Worm (Caenorhabditis elegans) whole organism, L3 larva: ENCODE results near the gene pmp-5.

ENCODE experiments used
- R02D3.7 ChIP-seq: fragments of 150-350 bp; optimal IDR thresholded peaks from 2 replicates; lab custom pipeline; 2014; ENCODE audit warnings: missing biosample characterization, missing genetic modification characterization
- ZK546.5 ChIP-seq: sonication (generic microtip); optimal IDR thresholded peaks from 2 replicates; lab custom pipeline; 2017; ENCODE audit warnings: missing biosample characterization, missing genetic modification characterization
- aly-2 ChIP-seq: fragments of 150-350 bp; optimal IDR thresholded peaks from 2 replicates; lab custom pipeline; 2014; ENCODE audit warnings: missing biosample characterization, missing genetic modification characterization
- ama-1 ChIP-seq: fragments of 150-350 bp; optimal IDR thresholded peaks from 2 replicates; lab custom pipeline; 2018
- ceh-16 ChIP-seq: sonication (generic microtip); optimal IDR thresholded peaks from 2 replicates; lab custom pipeline; 2017; ENCODE audit warnings: missing biosample characterization, missing genetic modification characterization
- ceh-28 ChIP-seq: fragments of 150-350 bp; optimal IDR thresholded peaks from 2 replicates; lab custom pipeline; 2014; ENCODE audit warnings: missing biosample characterization, missing genetic modification reagents, missing genetic modification characterization
- ceh-9 ChIP-seq: sonication (generic microtip); optimal IDR thresholded peaks from 2 replicates; lab custom pipeline; 2018; ENCODE audit warnings: missing biosample characterization, missing genetic modification characterization
- daf-12 ChIP-seq: fragments of 150-350 bp; optimal IDR thresholded peaks from 2 replicates; lab custom pipeline; 2014; ENCODE audit warnings: missing biosample characterization, missing genetic modification reagents, missing genetic modification characterization
- egl-27 ChIP-seq: sonication (generic microtip); optimal IDR thresholded peaks from 4 replicates; lab custom pipeline; 2017; ENCODE audit warnings: missing biosample characterization, missing genetic modification reagents, missing genetic modification characterization
- egl-5 ChIP-seq: fragments of 150-350 bp; optimal IDR thresholded peaks from 2 replicates; lab custom pipeline; 2017; ENCODE audit warnings: missing biosample characterization, missing genetic modification reagents, missing genetic modification characterization, inconsistent platforms
- elt-1 ChIP-seq: fragments of 150-350 bp; optimal IDR thresholded peaks from 2 replicates; lab custom pipeline; 2014; ENCODE audit warnings: missing biosample characterization, missing genetic modification characterization
- elt-2 ChIP-seq: sonication (generic microtip); optimal IDR thresholded peaks from 2 replicates; lab custom pipeline; 2016; ENCODE audit warnings: missing genetic modification reagents, mild to moderate bottlenecking, missing genetic modification characterization, missing compliant biosample characterization
- elt-3 ChIP-seq, 3 experiments: fragments of 150-350 bp in 1 of 3; sonication (generic microtip) in 2 of 3; optimal IDR thresholded peaks; 2 replicates in 2 of 3; 4 replicates in 1 of 3; lab custom pipeline; 2014 to 2017; ENCODE audit warnings: missing biosample characterization in 3 of 3, missing genetic modification characterization in 3 of 3
- eor-1 ChIP-seq, 2 experiments: fragments of 150-350 bp; optimal IDR thresholded peaks; 2 replicates each; lab custom pipeline; 2014 to 2018; ENCODE audit warnings: missing biosample characterization in 2 of 2, missing genetic modification characterization in 2 of 2
- fkh-10 ChIP-seq: sonication (generic microtip); optimal IDR thresholded peaks from 2 replicates; lab custom pipeline; 2017; ENCODE audit warnings: missing biosample characterization, missing genetic modification reagents, missing genetic modification characterization
- fkh-2 ChIP-seq: fragments of 150-350 bp; optimal IDR thresholded peaks from 2 replicates; lab custom pipeline; 2014; ENCODE audit warnings: missing biosample characterization, missing genetic modification reagents, missing genetic modification characterization
- jun-1 ChIP-seq: fragments of 150-350 bp; optimal IDR thresholded peaks from 2 replicates; lab custom pipeline; 2014; ENCODE audit warnings: missing biosample characterization, missing genetic modification reagents, missing genetic modification characterization
- lin-15B ChIP-seq: fragments of 150-350 bp; optimal IDR thresholded peaks from 2 replicates; lab custom pipeline; 2014; ENCODE audit warnings: missing biosample characterization, missing genetic modification characterization
- lin-39 ChIP-seq: fragments of 150-350 bp; optimal IDR thresholded peaks from 2 replicates; lab custom pipeline; 2018; ENCODE audit warnings: missing biosample characterization, missing genetic modification reagents, missing genetic modification characterization
- lsy-12 ChIP-seq: sonication (generic microtip); optimal IDR thresholded peaks from 2 replicates; lab custom pipeline; 2016; ENCODE audit warnings: mild to moderate bottlenecking, missing genetic modification characterization, missing compliant biosample characterization
- mdl-1 ChIP-seq: fragments of 150-350 bp; optimal IDR thresholded peaks from 2 replicates; lab custom pipeline; 2014; ENCODE audit warnings: missing biosample characterization, missing genetic modification characterization
- mml-1 ChIP-seq: fragments of 150-350 bp; sonication (generic microtip); optimal IDR thresholded peaks from 3 replicates; lab custom pipeline; 2014; ENCODE audit warnings: missing biosample characterization, missing genetic modification characterization
- nfya-1 ChIP-seq: sonication (generic microtip); optimal IDR thresholded peaks from 2 replicates; lab custom pipeline; 2017; ENCODE audit warnings: missing genetic modification characterization, mild to moderate bottlenecking, missing compliant biosample characterization, antibody characterized with exemption, moderate library complexity; ENCODE audit not compliant: insufficient read depth
- nhr-11 ChIP-seq: fragments of 150-350 bp; optimal IDR thresholded peaks from 2 replicates; lab custom pipeline; 2014; ENCODE audit warnings: missing biosample characterization, missing genetic modification characterization
- nhr-12 ChIP-seq: fragments of 150-350 bp; optimal IDR thresholded peaks from 2 replicates; lab custom pipeline; 2014; ENCODE audit warnings: missing biosample characterization, missing genetic modification characterization
- nhr-23 ChIP-seq: fragments of 150-350 bp; optimal IDR thresholded peaks from 2 replicates; lab custom pipeline; 2014; ENCODE audit warnings: missing biosample characterization, missing genetic modification reagents, missing genetic modification characterization
- nhr-237 ChIP-seq: fragments of 150-350 bp; optimal IDR thresholded peaks from 2 replicates; lab custom pipeline; 2014; ENCODE audit warnings: missing biosample characterization, missing genetic modification characterization
- nhr-25 ChIP-seq: sonication (generic microtip); optimal IDR thresholded peaks from 2 replicates; lab custom pipeline; 2017; ENCODE audit warnings: missing biosample characterization, missing genetic modification characterization
- nhr-28 ChIP-seq: fragments of 150-350 bp; optimal IDR thresholded peaks from 2 replicates; lab custom pipeline; 2014; ENCODE audit warnings: missing biosample characterization, missing genetic modification characterization
- nhr-43 ChIP-seq: sonication (generic microtip); optimal IDR thresholded peaks from 2 replicates; lab custom pipeline; 2016; ENCODE audit warnings: mild to moderate bottlenecking, missing genetic modification characterization, missing compliant biosample characterization; ENCODE audit not compliant: poor library complexity, severe bottlenecking
- nhr-67 ChIP-seq: fragments of 150-350 bp; optimal IDR thresholded peaks from 2 replicates; lab custom pipeline; 2014; ENCODE audit warnings: missing biosample characterization, missing genetic modification characterization
- nhr-76 ChIP-seq: fragments of 150-350 bp; sonication (generic microtip); optimal IDR thresholded peaks from 5 replicates; lab custom pipeline; 2014; ENCODE audit warnings: missing biosample characterization, missing genetic modification characterization
- nhr-77 ChIP-seq: fragments of 150-350 bp; optimal IDR thresholded peaks from 2 replicates; lab custom pipeline; 2014; ENCODE audit warnings: missing biosample characterization, missing genetic modification characterization
- pha-4 ChIP-seq: fragments of 150-350 bp; optimal IDR thresholded peaks from 2 replicates; lab custom pipeline; 2014; ENCODE audit warnings: missing biosample characterization, missing genetic modification reagents, missing genetic modification characterization
- pqm-1 ChIP-seq: fragments of 150-350 bp; optimal IDR thresholded peaks from 2 replicates; lab custom pipeline; 2017; ENCODE audit warnings: missing biosample characterization, missing genetic modification characterization, inconsistent platforms
- sea-2 ChIP-seq: fragments of 150-350 bp; sonication (generic microtip); optimal IDR thresholded peaks from 4 replicates; lab custom pipeline; 2014; ENCODE audit warnings: missing biosample characterization, missing genetic modification reagents, missing genetic modification characterization
- tbx-2 ChIP-seq: sonication (generic microtip); optimal IDR thresholded peaks from 2 replicates; lab custom pipeline; 2016; ENCODE audit warnings: mild to moderate bottlenecking, missing genetic modification characterization, missing compliant biosample characterization
- unc-62 ChIP-seq: fragments of 150-350 bp; sonication (generic microtip); optimal IDR thresholded peaks from 4 replicates; lab custom pipeline; 2014; ENCODE audit warnings: missing biosample characterization, missing genetic modification reagents, missing genetic modification characterization
- ztf-4 ChIP-seq: fragments of 150-350 bp; optimal IDR thresholded peaks from 2 replicates; lab custom pipeline; 2014; ENCODE audit warnings: missing biosample characterization, missing genetic modification characterization

Gene pmp-5

DNA sequence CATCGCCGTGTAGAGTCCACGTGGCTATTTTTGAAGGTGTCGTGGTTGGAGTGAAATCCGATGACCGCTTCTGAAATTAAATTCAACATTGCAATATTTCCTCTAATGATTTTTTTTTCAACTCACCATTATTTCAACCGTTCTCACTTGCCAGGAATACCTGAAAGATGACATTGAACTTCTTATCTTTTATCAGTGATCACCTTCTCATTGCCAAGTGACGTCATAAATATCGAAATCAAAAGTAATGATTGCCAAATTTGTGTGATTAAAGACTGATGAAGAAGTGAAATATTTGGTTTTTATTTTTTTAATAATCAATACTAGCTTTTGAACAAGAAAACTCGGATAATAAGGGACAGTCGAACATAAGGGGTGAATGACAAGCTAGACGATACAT lies 41.2 kb upstream of the pmp-5 start, which contains the start of gene W02F12.4:
Gene W02F12.4, minus strand, starts transcription at position 164 of the 400 bp plus-strand sequence.
- TF ChIP-seq nhr-76 (tag; lab: Kevin White, UChicago): no peak
- no peak for TF ChIP-seq lin-15B (tag; lab: Kevin White, UChicago)
- TF ChIP-seq R02D3.7 (tag; lab: Kevin White, UChicago): no peak
- no peak for TF ChIP-seq mdl-1 (tag; lab: Kevin White, UChicago)
- no peak for TF ChIP-seq aly-2
- TF ChIP-seq elt-3 (tag; optimal IDR thresholded peaks at IDR 0.05; lab: Kevin White, UChicago): peak in 2 of 3 experiments; percentile 4 to 71
- no peak for TF ChIP-seq tbx-2 (tag; lab: Kevin White, UChicago)
- no peak for TF ChIP-seq ceh-16 (tag; lab: Kevin White, UChicago)
- TF ChIP-seq daf-12 (tag; lab: Kevin White, UChicago): no peak
- peak; percentile 46 for TF ChIP-seq ceh-28
- TF ChIP-seq fkh-10 (GFP tag; lab: Kevin White, UChicago): no peak
- TF ChIP-seq elt-2: peak; percentile 88
- TF ChIP-seq nhr-77 (tag; lab: Kevin White, UChicago): no peak
- no peak for TF ChIP-seq pha-4
- no peak for TF ChIP-seq nhr-237 (tag; lab: Kevin White, UChicago)
- peak; percentile 61 for TF ChIP-seq nhr-25
- no peak for TF ChIP-seq ceh-9 (tag; lab: Kevin White, UChicago)
- peak; percentile 65 for TF ChIP-seq pqm-1 (tag; lab: Kevin White, UChicago)
- TF ChIP-seq mml-1: no peak
- TF ChIP-seq unc-62: no peak
- TF ChIP-seq egl-5 (tag; lab: Kevin White, UChicago): no peak
- TF ChIP-seq elt-1 (tag; lab: Kevin White, UChicago): no peak
- TF ChIP-seq ztf-4: no peak
- TF ChIP-seq ama-1: no peak
- no peak for TF ChIP-seq nhr-12 (tag; lab: Kevin White, UChicago)

ce11 chrV:6705367-6705766 lies 39.8 kb upstream of the pmp-5 start:
- TF ChIP-seq egl-5 (tag; lab: Kevin White, UChicago): no peak
- TF ChIP-seq aly-2: no peak
- TF ChIP-seq ceh-9 (tag; lab: Kevin White, UChicago): no peak
- TF ChIP-seq elt-3 (tag; optimal IDR thresholded peaks at IDR 0.05; lab: Kevin White, UChicago): no peak
- TF ChIP-seq sea-2 (GFP tag; lab: Kevin White, UChicago): no peak
- no peak for TF ChIP-seq nhr-43 (tag; lab: Kevin White, UChicago)
- TF ChIP-seq mdl-1 (tag; lab: Kevin White, UChicago): no peak
- no peak for TF ChIP-seq elt-1 (tag; lab: Kevin White, UChicago)
- no peak for TF ChIP-seq nhr-67 (tag; lab: Kevin White, UChicago)
- TF ChIP-seq lin-15B (tag; lab: Kevin White, UChicago): no peak
- no peak for TF ChIP-seq nhr-23 (tag; lab: Kevin White, UChicago)
- TF ChIP-seq lsy-12 (tag; lab: Kevin White, UChicago): no peak
- TF ChIP-seq, all 47 proteins: peak for 0

ce11 chrV:6704482-6704881 lies 38.9 kb upstream of the pmp-5 start:
- TF ChIP-seq nhr-77 (tag; lab: Kevin White, UChicago) (no peak), fkh-2 (tag; lab: Kevin White, UChicago) (no peak), pqm-1 (tag; lab: Kevin White, UChicago) (no peak), ceh-16 (tag; lab: Kevin White, UChicago) (no peak), nhr-28 (tag; lab: Kevin White, UChicago) (no peak), eor-1 (tag; optimal IDR thresholded peaks at IDR 0.05; lab: Kevin White, UChicago) (no peak), nhr-76 (tag; lab: Kevin White, UChicago) (no peak), pha-4 (no peak), ceh-9 (tag; lab: Kevin White, UChicago) (no peak), nhr-23 (tag; lab: Kevin White, UChicago) (no peak), jun-1 (tag; lab: Kevin White, UChicago) (no peak), nhr-25 (no peak), lin-39 (tag; lab: Kevin White, UChicago) (no peak), elt-2 (no peak), nhr-11 (no peak)

ce11 chrV:6702692-6703091 lies 37.1 kb upstream of the pmp-5 start, which contains the start of gene era-1:
era-1 (plus strand) TSS chrV:6703057.
- TF ChIP-seq elt-1 (tag; lab: Kevin White, UChicago) (no peak), aly-2 (no peak), nhr-28 (tag; lab: Kevin White, UChicago) (no peak), lsy-12 (tag; lab: Kevin White, UChicago) (no peak), ZK546.5 (tag; lab: Kevin White, UChicago) (no peak), nhr-76 (tag; lab: Kevin White, UChicago) (no peak), nfya-1 (tag; lab: Kevin White, UChicago) (no peak), pha-4 (no peak), egl-27 (tag; lab: Kevin White, UChicago) (no peak), daf-12 (tag; lab: Kevin White, UChicago) (no peak), fkh-10 (GFP tag; lab: Kevin White, UChicago) (no peak)
